Worm (Caenorhabditis elegans) whole organism, late embryonic: Measurements from ENCODE around the gene C08G5.6.

ENCODE experiments used
- C08G9.2 ChIP-seq: sonication (generic microtip); optimal IDR thresholded peaks from 2 replicates; lab custom pipeline; 2016; ENCODE audit warnings: mild to moderate bottlenecking, missing genetic modification characterization, moderate library complexity, missing compliant biosample characterization
- C38D4.7 ChIP-seq: fragments of 200-800 bp; sonication (Bioruptor generic); optimal IDR thresholded peaks from 2 replicates; lab custom pipeline; 2018; ENCODE audit warnings: mild to moderate bottlenecking, missing genetic modification characterization, moderate library complexity, missing compliant biosample characterization
- F13H6.1 ChIP-seq: sonication (generic microtip); optimal IDR thresholded peaks from 2 replicates; lab custom pipeline; 2016; ENCODE audit warnings: missing genetic modification characterization, missing compliant biosample characterization
- K02D7.2 ChIP-seq: sonication (generic microtip); optimal IDR thresholded peaks from 2 replicates; lab custom pipeline; 2017; ENCODE audit warnings: mild to moderate bottlenecking, missing genetic modification characterization, missing compliant biosample characterization
- T23F11.4 ChIP-seq: fragments of 200-800 bp; sonication (Bioruptor generic); optimal IDR thresholded peaks from 2 replicates; lab custom pipeline; 2018; ENCODE audit warnings: mild to moderate bottlenecking, missing genetic modification characterization, missing compliant biosample characterization
- Y22D7AL.16 ChIP-seq: sonication (generic microtip); optimal IDR thresholded peaks from 2 replicates; lab custom pipeline; 2016; ENCODE audit warnings: missing genetic modification characterization, missing compliant biosample characterization
- ceh-14 ChIP-seq: sonication (generic microtip); optimal IDR thresholded peaks from 2 replicates; lab custom pipeline; 2016; ENCODE audit warnings: missing genotype, missing genetic modification characterization, missing compliant biosample characterization
- ceh-19 ChIP-seq: fragments of 200-800 bp; sonication (Bioruptor generic); optimal IDR thresholded peaks from 2 replicates; lab custom pipeline; 2018; ENCODE audit warnings: mild to moderate bottlenecking, missing genetic modification characterization, missing compliant biosample characterization
- ceh-34 ChIP-seq: sonication (generic microtip); optimal IDR thresholded peaks from 2 replicates; lab custom pipeline; 2016; ENCODE audit warnings: mild to moderate bottlenecking, missing genetic modification characterization, missing compliant biosample characterization
- ceh-48 ChIP-seq: sonication (generic microtip); optimal IDR thresholded peaks from 2 replicates; lab custom pipeline; 2016; ENCODE audit warnings: missing genetic modification characterization, inconsistent platforms, missing compliant biosample characterization
- ceh-6 ChIP-seq: fragments of 200-800 bp; sonication (Bioruptor generic); optimal IDR thresholded peaks from 2 replicates; lab custom pipeline; 2018; ENCODE audit warnings: mild to moderate bottlenecking, missing genetic modification characterization, missing compliant biosample characterization
- dve-1 ChIP-seq: sonication (generic microtip); optimal IDR thresholded peaks from 2 replicates; lab custom pipeline; 2017; ENCODE audit warnings: antibody characterized with exemption, mild to moderate bottlenecking, missing genetic modification characterization, missing compliant biosample characterization
- elt-2 ChIP-seq: sonication (generic microtip); optimal IDR thresholded peaks from 2 replicates; lab custom pipeline; 2016; ENCODE audit warnings: missing genetic modification reagents, missing genetic modification characterization, missing compliant biosample characterization
- ets-4 ChIP-seq: sonication (generic microtip); optimal IDR thresholded peaks from 2 replicates; lab custom pipeline; 2016; ENCODE audit warnings: missing genetic modification characterization, missing compliant biosample characterization
- fkh-6 ChIP-seq: sonication (generic microtip); optimal IDR thresholded peaks from 2 replicates; lab custom pipeline; 2016; ENCODE audit warnings: missing genetic modification characterization, missing compliant biosample characterization
- gmeb-2 ChIP-seq: sonication (generic microtip); optimal IDR thresholded peaks from 2 replicates; lab custom pipeline; 2016; ENCODE audit warnings: missing genetic modification characterization, inconsistent platforms, missing compliant biosample characterization
- hlh-15 ChIP-seq: sonication (generic microtip); optimal IDR thresholded peaks from 2 replicates; lab custom pipeline; 2016; ENCODE audit warnings: missing genetic modification characterization, missing compliant biosample characterization
- lim-6 ChIP-seq: sonication (generic microtip); optimal IDR thresholded peaks from 2 replicates; lab custom pipeline; 2016; ENCODE audit warnings: missing genetic modification characterization, missing compliant biosample characterization
- lin-11 ChIP-seq: fragments of 200-800 bp; sonication (Bioruptor generic); optimal IDR thresholded peaks from 2 replicates; lab custom pipeline; 2018; ENCODE audit warnings: mild to moderate bottlenecking, missing genetic modification characterization, missing compliant biosample characterization
- mec-3 ChIP-seq: sonication (generic microtip); optimal IDR thresholded peaks from 2 replicates; lab custom pipeline; 2016; ENCODE audit warnings: borderline replicate concordance, missing genetic modification characterization, missing compliant biosample characterization
- nfya-1 ChIP-seq: sonication (generic microtip); optimal IDR thresholded peaks from 2 replicates; lab custom pipeline; 2017; ENCODE audit warnings: missing genetic modification characterization, mild to moderate bottlenecking, missing compliant biosample characterization, antibody characterized with exemption, moderate library complexity
- npax-4 ChIP-seq: sonication (generic microtip); optimal IDR thresholded peaks from 2 replicates; lab custom pipeline; 2016; ENCODE audit warnings: missing genetic modification characterization, missing compliant biosample characterization
- pag-3 ChIP-seq: sonication (generic microtip); optimal IDR thresholded peaks from 2 replicates; lab custom pipeline; 2016; ENCODE audit warnings: missing compliant biosample characterization, missing genetic modification characterization, borderline replicate concordance
- pat-9 ChIP-seq: fragments of 200-800 bp; sonication (Bioruptor generic); optimal IDR thresholded peaks from 2 replicates; lab custom pipeline; 2018; ENCODE audit warnings: mild to moderate bottlenecking, missing genetic modification characterization, moderate library complexity, missing compliant biosample characterization
- pha-4 ChIP-seq: fragments of 150-350 bp; optimal IDR thresholded peaks from 2 replicates; lab custom pipeline; 2018; ENCODE audit warnings: missing biosample characterization, missing genetic modification reagents, missing genetic modification characterization
- pqm-1 ChIP-seq: sonication (generic microtip); optimal IDR thresholded peaks from 2 replicates; lab custom pipeline; 2016; ENCODE audit warnings: missing genetic modification characterization, missing compliant biosample characterization
- rnt-1 ChIP-seq: sonication (generic microtip); optimal IDR thresholded peaks from 2 replicates; lab custom pipeline; 2016; ENCODE audit warnings: missing genetic modification characterization, missing compliant biosample characterization
- sdc-2 ChIP-seq: sonication (generic microtip); optimal IDR thresholded peaks from 2 replicates; lab custom pipeline; 2016; ENCODE audit warnings: missing genotype, missing genetic modification characterization, missing compliant biosample characterization
- sox-4 ChIP-seq: sonication (generic microtip); optimal IDR thresholded peaks from 2 replicates; lab custom pipeline; 2017; ENCODE audit warnings: mild to moderate bottlenecking, missing genetic modification characterization, inconsistent platforms, missing compliant biosample characterization
- tbx-2 ChIP-seq: sonication (generic microtip); optimal IDR thresholded peaks from 2 replicates; lab custom pipeline; 2016; ENCODE audit warnings: missing genetic modification characterization, missing compliant biosample characterization
- ttx-3 ChIP-seq: sonication (generic microtip); optimal IDR thresholded peaks from 2 replicates; lab custom pipeline; 2016; ENCODE audit warnings: missing genetic modification reagents, missing genetic modification characterization, missing compliant biosample characterization
- unc-42 ChIP-seq: sonication (generic microtip); optimal IDR thresholded peaks from 2 replicates; lab custom pipeline; 2016; ENCODE audit warnings: missing genotype, missing genetic modification characterization, missing compliant biosample characterization
- unc-86 ChIP-seq: sonication (generic microtip); optimal IDR thresholded peaks from 2 replicates; lab custom pipeline; 2016; ENCODE audit warnings: missing genetic modification characterization, missing compliant biosample characterization
- ztf-16 ChIP-seq: sonication (generic microtip); optimal IDR thresholded peaks from 2 replicates; lab custom pipeline; 2017; ENCODE audit warnings: missing genetic modification characterization, missing compliant biosample characterization

The C08G5.6 gene

DNA sequence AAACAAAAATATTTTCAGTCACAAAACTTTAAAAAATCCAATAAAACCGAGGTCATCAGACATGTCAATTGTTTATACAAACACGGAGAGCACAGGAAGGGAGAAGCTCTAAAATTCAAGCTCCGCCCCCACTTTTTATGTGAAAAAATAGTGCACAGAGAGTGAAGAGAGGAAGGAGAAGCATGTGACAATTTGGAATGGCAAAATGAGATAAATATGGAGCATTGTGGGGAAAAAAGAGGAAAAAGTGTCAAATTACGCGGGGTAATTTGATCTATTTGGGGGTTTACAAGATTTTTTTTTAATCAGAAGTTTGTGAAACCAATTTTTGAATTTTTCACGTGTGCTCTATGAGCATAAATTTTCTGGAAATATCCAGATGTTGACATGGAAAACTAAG, 7.4 kb upstream of the C08G5.6 start:
- TF ChIP-seq tbx-2 (tag; lab: Kevin White, UChicago) (no peak), ceh-34 (tag; lab: Kevin White, UChicago) (peak; percentile 90), unc-42 (peak; percentile 21)

DNA sequence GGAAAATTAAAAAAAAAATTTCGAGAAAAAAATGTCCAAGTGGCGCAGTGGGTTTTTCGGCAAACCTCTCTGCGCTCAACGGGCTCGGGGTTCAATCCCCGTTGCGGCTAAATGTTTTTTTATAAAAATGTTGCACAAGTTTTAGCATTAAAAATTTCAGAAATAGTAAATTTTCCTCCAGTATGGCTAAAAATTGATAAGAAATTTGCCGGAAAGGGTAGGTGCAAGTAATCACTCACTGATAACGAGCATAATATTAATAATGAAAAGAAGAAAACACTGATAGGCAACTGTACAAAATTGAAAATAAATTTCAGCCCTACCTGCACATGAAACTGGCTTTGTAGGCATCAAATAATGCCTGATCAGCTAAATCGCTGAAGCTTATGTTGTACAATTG, 6.0 kb upstream of the C08G5.6 start:
- TF ChIP-seq elt-2 (tag; lab: Kevin White, UChicago) (peak; percentile 66), K02D7.2 (tag; lab: Kevin White, UChicago) (no peak), ceh-14 (tag; lab: Kevin White, UChicago) (no peak), ceh-6 (no peak), mec-3 (tag; lab: Kevin White, UChicago) (no peak), ceh-19 (no peak)

ce11 chrII:765219-765618, 5.1 kb upstream of the C08G5.6 start, which contains the start of gene C08G5.7:
Gene C08G5.7 (minus strand): TSS chrII:765319.
- TF ChIP-seq F13H6.1 (tag; lab: Kevin White, UChicago): no peak
- TF ChIP-seq ceh-14 (tag; lab: Kevin White, UChicago): no peak
- TF ChIP-seq T23F11.4: no peak

- TF ChIP-seq nfya-1: no peak
- TF ChIP-seq ceh-14 (tag; lab: Kevin White, UChicago): no peak
- no peak for TF ChIP-seq rnt-1 (tag; lab: Kevin White, UChicago)
- TF ChIP-seq pag-3 (tag; lab: Kevin White, UChicago): no peak
- TF ChIP-seq unc-86 (tag; lab: Kevin White, UChicago): no peak
- no peak for TF ChIP-seq pqm-1
- no peak for TF ChIP-seq T23F11.4
- TF ChIP-seq sox-4 (tag; lab: Kevin White, UChicago): no peak
- TF ChIP-seq, all 69 proteins: peak for 0
These were observed 1.1 kb upstream of the C08G5.6 start for ce11 chrII:769250-769649.

DNA sequence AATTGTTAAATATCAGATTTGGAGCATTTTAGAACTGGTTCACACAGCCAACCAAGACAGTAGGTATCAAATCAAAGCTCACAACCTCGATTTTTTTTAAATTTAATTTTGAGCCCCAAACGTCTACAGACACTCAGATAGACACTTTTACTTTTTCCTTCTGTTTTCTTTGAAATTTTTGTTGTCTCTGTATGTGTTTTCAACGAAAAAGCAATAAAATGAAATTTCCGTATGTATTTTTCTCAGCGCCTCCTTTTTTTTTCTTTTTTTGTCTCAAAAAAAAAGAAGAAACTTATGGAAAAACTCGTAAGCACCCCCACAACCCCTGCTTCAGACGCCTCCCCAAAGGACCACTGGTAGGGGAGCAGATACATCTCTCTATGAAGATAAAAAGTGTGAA, 3.5 kb downstream of the C08G5.6 start:
- no peak for TF ChIP-seq fkh-6 (tag; lab: Kevin White, UChicago)
- no peak for TF ChIP-seq ets-4
- TF ChIP-seq C08G9.2: no peak
- no peak for TF ChIP-seq lin-11
- TF ChIP-seq npax-4: no peak
- TF ChIP-seq hlh-15 (tag; lab: Kevin White, UChicago): no peak
- peak; percentile 35 for TF ChIP-seq unc-42
- TF ChIP-seq, all 69 proteins: peak for 1

DNA sequence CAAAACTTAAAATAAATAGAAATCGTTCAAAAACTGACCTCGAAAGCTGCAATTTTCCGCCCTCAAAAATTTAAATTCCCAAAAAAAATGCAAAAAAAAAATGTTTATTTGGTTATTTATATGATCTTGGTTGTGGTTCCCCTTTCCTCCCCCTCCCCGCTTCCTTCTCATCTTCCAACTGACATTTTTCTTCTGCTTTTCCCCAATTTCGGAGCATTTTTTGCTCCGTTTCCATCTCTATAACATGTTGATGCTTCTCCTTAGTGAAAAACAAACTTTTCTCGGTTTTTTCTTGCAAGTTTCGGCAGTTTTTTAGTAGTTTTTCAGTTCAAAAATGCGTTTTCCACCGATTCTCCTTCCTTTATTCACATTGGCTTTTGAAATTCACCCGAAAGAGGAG, 4.7 kb downstream of the C08G5.6 start, which contains the start of gene Y39F10A.1:
Gene Y39F10A.1 (plus strand): TSS at position 301 of the 400 bp plus-strand sequence.
- no peak for TF ChIP-seq ceh-48 (tag; lab: Kevin White, UChicago)
- no peak for TF ChIP-seq pha-4 (tag; lab: Kevin White, UChicago)
- no peak for TF ChIP-seq ttx-3 (tag; lab: Kevin White, UChicago)
- TF ChIP-seq rnt-1 (tag; lab: Kevin White, UChicago): no peak
- TF ChIP-seq sdc-2: no peak
- TF ChIP-seq dve-1 (tag; lab: Kevin White, UChicago): no peak
- TF ChIP-seq fkh-6 (tag; lab: Kevin White, UChicago): no peak
- no peak for TF ChIP-seq ets-4
- no peak for TF ChIP-seq pat-9 (tag; lab: Kevin White, UChicago)
- TF ChIP-seq C38D4.7 (GFP tag; lab: Kevin White, UChicago): no peak
- no peak for TF ChIP-seq elt-2 (tag; lab: Kevin White, UChicago)
- no peak for TF ChIP-seq Y22D7AL.16
- no peak for TF ChIP-seq ztf-16
- no peak for TF ChIP-seq lim-6 (tag; lab: Kevin White, UChicago)
- TF ChIP-seq ceh-19: no peak
- TF ChIP-seq F13H6.1 (tag; lab: Kevin White, UChicago): no peak
- TF ChIP-seq tbx-2 (tag; lab: Kevin White, UChicago): no peak
- no peak for TF ChIP-seq gmeb-2 (tag; lab: Kevin White, UChicago)
- TF ChIP-seq lin-11: no peak
